Fruit fly (Drosophila melanogaster): ENCODE results near the gene ttk.

The ttk gene

DNA sequence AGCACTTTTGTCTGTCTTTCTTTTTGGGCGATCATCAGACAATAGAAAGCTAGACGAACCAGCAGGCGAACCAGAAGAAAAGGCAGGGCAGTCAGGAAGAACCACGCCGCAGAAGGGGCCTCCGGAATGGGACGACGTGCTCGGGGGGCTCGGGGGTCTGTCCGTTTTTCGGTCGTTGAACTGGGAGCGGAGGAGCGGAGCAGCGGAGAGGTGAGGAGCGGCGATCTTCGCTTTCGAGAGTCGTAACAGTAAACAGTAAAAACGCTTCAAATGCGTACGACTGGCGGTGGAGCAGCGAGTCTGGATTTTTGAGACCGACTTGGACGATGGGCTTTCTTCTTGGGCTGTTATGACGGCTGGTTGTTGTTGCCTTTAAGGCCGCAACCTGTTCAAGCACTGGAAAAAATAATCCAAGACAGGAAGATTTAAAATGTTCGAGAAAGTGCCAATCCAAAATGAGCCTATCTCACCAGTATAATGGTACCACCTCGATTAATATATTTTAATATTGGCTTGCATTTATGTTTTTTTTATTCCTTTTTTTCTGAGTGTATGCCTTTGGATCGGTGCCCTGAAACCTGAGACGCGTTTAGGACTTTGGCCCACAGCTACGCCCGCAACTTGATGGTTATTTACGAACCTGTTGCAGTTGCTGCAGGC lies 26.8 kb upstream of the ttk start (continued):
- TF ChIP-seq chinmo (GFP tag; IDR thresholded peaks at IDR 0.05; ENCODE audit: partially characterized antibody) (no peak), CG4404 (GFP tag; IDR thresholded peaks at IDR 0.05) (peak; percentile 76), Rx (GFP tag; IDR thresholded peaks at IDR 0.05) (peak; percentile 75), otp (GFP tag; IDR thresholded peaks at IDR 0.05) (peak; percentile 90), Neu2 (GFP tag; optimal IDR thresholded peaks at IDR 0.05; ENCODE audit: borderline replicate concordance) (no peak), Dp (GFP tag; optimal IDR thresholded peaks at IDR 0.05) (no peak), Dfd (GFP tag; optimal IDR thresholded peaks at IDR 0.05) (no peak), CG3838 (GFP tag; optimal IDR thresholded peaks at IDR 0.05) (peak; percentile 66), lmd (GFP tag; IDR thresholded peaks at IDR 0.05) (peak; percentile 66), Opbp (GFP tag; IDR thresholded peaks at IDR 0.05; ENCODE audit: partially characterized antibody) (peak; percentile 34; the same call in 1 of the 3 replicates), wek (GFP tag; optimal IDR thresholded peaks at IDR 0.05) (peak; percentile 74), tup (GFP tag; optimal IDR thresholded peaks at IDR 0.05) (peak; percentile 77), Gsc (GFP tag; IDR thresholded peaks at IDR 0.05) (peak; percentile 75), CG11723 (GFP tag; optimal IDR thresholded peaks at IDR 0.05) (peak; percentile 89), NK7.1 (GFP tag; optimal IDR thresholded peaks at IDR 0.05) (no peak), ato (GFP tag; IDR thresholded peaks at IDR 0.05; ENCODE audit: partially characterized antibody) (no peak), exex (tag; optimal IDR thresholded peaks at IDR 0.05) (peak; percentile 22), zf30C (GFP tag; optimal IDR thresholded peaks at IDR 0.05) (peak; percentile 79), az2 (GFP tag; optimal IDR thresholded peaks at IDR 0.05) (peak; percentile 92), sim (GFP tag; IDR thresholded peaks at IDR 0.05) (peak; percentile 82; the same call in 1 of the 2 replicates), Poxn (GFP tag; IDR thresholded peaks at IDR 0.05) (no peak), seq (GFP tag; IDR thresholded peaks at IDR 0.05) (peak; percentile 57), Hr51 (GFP tag; optimal IDR thresholded peaks at IDR 0.05) (peak; percentile 68 to 74), CG17385 (GFP tag; optimal IDR thresholded peaks at IDR 0.05) (peak; percentile 81), CG6689 (GFP tag; IDR thresholded peaks at IDR 0.05) (peak; percentile 86), ftz-f1 (GFP tag; optimal IDR thresholded peaks at IDR 0.05) (no peak), Lim3 (GFP tag; IDR thresholded peaks at IDR 0.05) (0 out of 2 replicates have a peak, but pooled peaks have one; percentile 27), Hsf (GFP tag; optimal IDR thresholded peaks at IDR 0.05) (peak; percentile 89), CG30403 (GFP tag; optimal IDR thresholded peaks at IDR 0.05) (peak; percentile 89), Pdp1 (GFP tag; optimal IDR thresholded peaks at IDR 0.05) (peak; percentile 82 to 85), HLH54F (GFP tag; optimal IDR thresholded peaks at IDR 0.05) (peak; percentile 45), tap (tag; optimal IDR thresholded peaks at IDR 0.05) (peak; percentile 87), CG3163 (GFP tag; optimal IDR thresholded peaks at IDR 0.05) (peak; percentile 49), CG43689 (GFP tag; IDR thresholded peaks at IDR 0.05) (no peak), CG17912 (GFP tag; optimal IDR thresholded peaks at IDR 0.05) (no peak), klu (GFP tag; IDR thresholded peaks at IDR 0.05) (0 out of 2 replicates have a peak, but pooled peaks have one; percentile 14), Dref (GFP tag; IDR thresholded peaks at IDR 0.05) (no peak), prd (optimal IDR thresholded peaks at IDR 0.05) (no peak), prd (GFP tag; IDR thresholded peaks at IDR 0.05) (peak; percentile 83), mirr (GFP tag; optimal IDR thresholded peaks at IDR 0.05) (no peak), CG3281 (GFP tag; optimal IDR thresholded peaks at IDR 0.05) (peak; percentile 18), CG31365 (tag; optimal IDR thresholded peaks at IDR 0.05) (peak; percentile 62), CG32767 (GFP tag; IDR thresholded peaks at IDR 0.05) (peak; percentile 67), CG6175 (GFP tag; IDR thresholded peaks at IDR 0.05) (no peak), CG12299 (tag; optimal IDR thresholded peaks at IDR 0.05) (peak; percentile 61), CG15514 (GFP tag; optimal IDR thresholded peaks at IDR 0.05) (no peak), MTF-1 (GFP tag; optimal IDR thresholded peaks at IDR 0.05; ENCODE audit: borderline replicate concordance) (peak; percentile 85), CG17359 (tag; optimal IDR thresholded peaks at IDR 0.05) (peak; percentile 92), CG2712 (tag; optimal IDR thresholded peaks at IDR 0.05) (peak; percentile 95), crc (GFP tag; optimal IDR thresholded peaks at IDR 0.05) (peak; percentile 68)

Measured in whole organism, embryonic.